Fruit fly (Drosophila melanogaster) whole organism, adult: Measurements from ENCODE around the gene Iml1.

Experiments
- CG7101 ChIP-seq: fragments of 200-800 bp; sonication (Bioruptor generic); optimal IDR thresholded peaks from 2 replicates; lab custom pipeline; 2018; ENCODE audit warnings: missing biosample characterization, mild to moderate bottlenecking, missing genetic modification characterization, moderate library complexity
- Mnt ChIP-seq: fragments of 200-800 bp; sonication (Bioruptor generic); optimal IDR thresholded peaks from 2 replicates; lab custom pipeline; 2016; ENCODE audit warnings: missing biosample characterization, mild to moderate bottlenecking, missing genetic modification characterization
- kay ChIP-seq: fragments of 200-800 bp; sonication (Bioruptor generic); peaks from one replicate; lab custom pipeline; 2016; ENCODE audit warnings: missing biosample characterization, missing genetic modification characterization, borderline replicate concordance
- toe ChIP-seq: fragments of 200-800 bp; sonication (Bioruptor generic); optimal IDR thresholded peaks from 2 replicates; lab custom pipeline; 2016; ENCODE audit warnings: missing biosample characterization, missing genetic modification characterization

dm6 chr3L:1515820-1516540 lies 17.9 kb downstream of the Iml1 start:
- no peak for TF ChIP-seq kay (GFP tag; lab: Kevin White, UChicago)
- peak; percentile 10 for TF ChIP-seq Mnt (GFP tag; lab: Kevin White, UChicago)
- peak; percentile 60 for TF ChIP-seq CG7101 (tag; lab: Kevin White, UChicago)
- TF ChIP-seq toe = no peak
